Fruit fly (Drosophila melanogaster) whole organism, adult: ENCODE data around the gene Pvr.

Experiments
- CG1620 ChIP-seq: fragments of 200-800 bp; sonication (Bioruptor generic); optimal IDR thresholded peaks from 2 replicates; lab custom pipeline; 2016; ENCODE audit warnings: missing biosample characterization, missing genetic modification characterization
- CG7101 ChIP-seq: fragments of 200-800 bp; sonication (Bioruptor generic); optimal IDR thresholded peaks from 2 replicates; lab custom pipeline; 2018; ENCODE audit warnings: missing biosample characterization, mild to moderate bottlenecking, missing genetic modification characterization, moderate library complexity
- Crg-1 ChIP-seq: fragments of 200-800 bp; sonication (Bioruptor generic); optimal IDR thresholded peaks from 2 replicates; lab custom pipeline; 2016; ENCODE audit warnings: missing biosample characterization, missing genetic modification characterization
- Hr96 ChIP-seq: fragments of 200-800 bp; sonication (Bioruptor generic); optimal IDR thresholded peaks from 2 replicates; lab custom pipeline; 2016; ENCODE audit warnings: missing biosample characterization, missing genetic modification characterization
- Mnt ChIP-seq: fragments of 200-800 bp; sonication (Bioruptor generic); optimal IDR thresholded peaks from 2 replicates; lab custom pipeline; 2016; ENCODE audit warnings: missing biosample characterization, mild to moderate bottlenecking, missing genetic modification characterization
- kay ChIP-seq: fragments of 200-800 bp; sonication (Bioruptor generic); peaks from one replicate; lab custom pipeline; 2016; ENCODE audit warnings: missing biosample characterization, missing genetic modification characterization, borderline replicate concordance
- pad ChIP-seq: fragments of 200-800 bp; sonication (Bioruptor generic); optimal IDR thresholded peaks from 3 replicates; lab custom pipeline; 2017; ENCODE audit warnings: missing biosample characterization, missing genetic modification characterization, mild to moderate bottlenecking, moderate library complexity, missing genetic modification reagents

- TF ChIP-seq Mnt (no peak), Hr96 (GFP tag; lab: Kevin White, UChicago) (no peak), CG1620 (GFP tag; lab: Kevin White, UChicago) (no peak), kay (GFP tag; lab: Kevin White, UChicago) (no peak), Crg-1 (GFP tag; lab: Kevin White, UChicago) (no peak), CG7101 (tag; lab: Kevin White, UChicago) (no peak), pad (GFP tag; lab: Kevin White, UChicago) (no peak)
Observed at dm6 chr2L:8202569-8202968, 37.1 kb downstream of the Pvr start.
